Worm (Caenorhabditis elegans): Measurements from ENCODE around the gene T13C2.7.

- no peak for TF ChIP-seq aly-1 (tag; optimal IDR thresholded peaks at IDR 0.05)
- TF ChIP-seq flt-1 (GFP tag; IDR thresholded peaks at IDR 0.05), result no peak
- TF ChIP-seq hmg-4 (GFP tag; optimal IDR thresholded peaks at IDR 0.05), result no peak
- no peak for TF ChIP-seq ets-7 (tag; optimal IDR thresholded peaks at IDR 0.05)
- TF ChIP-seq tra-4 (tag; optimal IDR thresholded peaks at IDR 0.05), result no peak
- TF ChIP-seq ama-1 (optimal IDR thresholded peaks at IDR 0.05), result no peak
- TF ChIP-seq hnd-1 (tag; optimal IDR thresholded peaks at IDR 0.05), result no peak
- no peak for TF ChIP-seq ceh-36 (tag; optimal IDR thresholded peaks at IDR 0.05)
- TF ChIP-seq tbx-11 (GFP tag; IDR thresholded peaks at IDR 0.05), result no peak
- TF ChIP-seq hmbx-1 (tag; optimal IDR thresholded peaks at IDR 0.05), result no peak
- TF ChIP-seq tbx-37 (GFP tag; conservative IDR thresholded peaks at IDR 0.05), result no peak
- no peak for TF ChIP-seq F13C5.2 (tag; optimal IDR thresholded peaks at IDR 0.05)
- no peak for TF ChIP-seq B0310.2 (tag; optimal IDR thresholded peaks at IDR 0.05)
- no peak for TF ChIP-seq sea-1 (GFP tag; conservative IDR thresholded peaks at IDR 0.05)
Observed at ce11 chrII:6808539-6808938, 29.3 kb downstream of the T13C2.7 start.
